Worm (Caenorhabditis elegans) whole organism, L2 larva: ENCODE measurements around the gene nrf-6.

Experiments
- C34F6.9 ChIP-seq: fragments of 150-350 bp; optimal IDR thresholded peaks from 2 replicates; lab custom pipeline; 2014; ENCODE audit warnings: missing biosample characterization, missing genetic modification characterization
- F13H6.1 ChIP-seq: sonication (generic microtip); optimal IDR thresholded peaks from 2 replicates; lab custom pipeline; 2016; ENCODE audit warnings: missing genetic modification characterization, missing compliant biosample characterization
- R02D3.7 ChIP-seq: fragments of 150-350 bp; optimal IDR thresholded peaks from 2 replicates; lab custom pipeline; 2014; ENCODE audit warnings: missing biosample characterization, missing genetic modification characterization
- Y55F3AM.14 ChIP-seq: fragments of 200-800 bp; sonication (Bioruptor generic); optimal IDR thresholded peaks from 2 replicates; lab custom pipeline; 2018; ENCODE audit warnings: mild to moderate bottlenecking, missing genetic modification characterization, missing compliant biosample characterization
- ZK546.5 ChIP-seq: sonication (generic microtip); optimal IDR thresholded peaks from 2 replicates; lab custom pipeline; 2017; ENCODE audit warnings: missing biosample characterization, missing genetic modification characterization
- alr-1 ChIP-seq: fragments of 150-350 bp; optimal IDR thresholded peaks from 2 replicates; lab custom pipeline; 2014; ENCODE audit warnings: missing biosample characterization, missing genetic modification characterization
- blmp-1 ChIP-seq: sonication (generic microtip); optimal IDR thresholded peaks from 2 replicates; lab custom pipeline; 2017; ENCODE audit warnings: missing genetic modification characterization, mild to moderate bottlenecking, missing compliant biosample characterization, antibody characterized with exemption, moderate library complexity; ENCODE audit not compliant: insufficient read depth
- ceh-16 ChIP-seq: fragments of 150-350 bp; optimal IDR thresholded peaks from 2 replicates; lab custom pipeline; 2014; ENCODE audit warnings: missing biosample characterization, missing genetic modification characterization
- ceh-82 ChIP-seq: fragments of 150-350 bp; optimal IDR thresholded peaks from 2 replicates; lab custom pipeline; 2014; ENCODE audit warnings: missing biosample characterization, missing genetic modification characterization
- crh-2 ChIP-seq: sonication (generic microtip); optimal IDR thresholded peaks from 2 replicates; lab custom pipeline; 2017; ENCODE audit warnings: missing biosample characterization, missing genetic modification characterization
- dmd-4 ChIP-seq: sonication (generic microtip); optimal IDR thresholded peaks from 2 replicates; lab custom pipeline; 2017; ENCODE audit warnings: missing biosample characterization, missing genetic modification characterization
- egl-27 ChIP-seq: sonication (generic microtip); optimal IDR thresholded peaks from 3 replicates; lab custom pipeline; 2017; ENCODE audit warnings: missing biosample characterization, missing genetic modification reagents, missing genetic modification characterization
- elt-1 ChIP-seq: fragments of 150-350 bp; optimal IDR thresholded peaks from 2 replicates; lab custom pipeline; 2014; ENCODE audit warnings: missing biosample characterization, missing genetic modification characterization
- fos-1 ChIP-seq: fragments of 150-350 bp; optimal IDR thresholded peaks from 2 replicates; lab custom pipeline; 2014; ENCODE audit warnings: missing biosample characterization, missing genetic modification characterization
- gmeb-1 ChIP-seq: fragments of 150-350 bp; optimal IDR thresholded peaks from 2 replicates; lab custom pipeline; 2014; ENCODE audit warnings: missing biosample characterization, missing genetic modification characterization
- lin-13 ChIP-seq: fragments of 150-350 bp; optimal IDR thresholded peaks from 2 replicates; lab custom pipeline; 2014; ENCODE audit warnings: missing biosample characterization, missing genetic modification reagents, missing genetic modification characterization
- lsy-2 ChIP-seq, 2 experiments: fragments of 150-350 bp in 1 of 2; sonication (generic microtip) in 1 of 2; optimal IDR thresholded peaks; 2 replicates each; lab custom pipeline; 2014 to 2017; ENCODE audit warnings: missing biosample characterization in 2 of 2, missing genetic modification characterization in 2 of 2
- mbf-1 ChIP-seq: sonication (generic microtip); optimal IDR thresholded peaks from 2 replicates; lab custom pipeline; 2017; ENCODE audit warnings: missing biosample characterization, missing genetic modification characterization
- mdl-1 ChIP-seq, 2 experiments: fragments of 150-350 bp in 1 of 2; sonication (generic microtip) in 1 of 2; optimal IDR thresholded peaks; 2 replicates each; lab custom pipeline; 2017; ENCODE audit warnings: missing biosample characterization in 2 of 2, missing genetic modification characterization in 2 of 2
- nhr-10 ChIP-seq: sonication (generic microtip); optimal IDR thresholded peaks from 2 replicates; lab custom pipeline; 2017; ENCODE audit warnings: missing biosample characterization, missing genetic modification characterization
- nhr-11 ChIP-seq: fragments of 150-350 bp; optimal IDR thresholded peaks from 2 replicates; lab custom pipeline; 2014; ENCODE audit warnings: missing biosample characterization, missing genetic modification characterization
- nhr-129 ChIP-seq: fragments of 150-350 bp; optimal IDR thresholded peaks from 2 replicates; lab custom pipeline; 2014; ENCODE audit warnings: missing biosample characterization, missing genetic modification characterization
- nhr-23 ChIP-seq: fragments of 150-350 bp; optimal IDR thresholded peaks from 2 replicates; lab custom pipeline; 2014; ENCODE audit warnings: missing biosample characterization, missing genetic modification reagents, missing genetic modification characterization
- nhr-237 ChIP-seq: fragments of 150-350 bp; optimal IDR thresholded peaks from 2 replicates; lab custom pipeline; 2014; ENCODE audit warnings: missing biosample characterization, missing genetic modification characterization
- nhr-25 ChIP-seq: fragments of 150-350 bp; sonication (generic microtip); optimal IDR thresholded peaks from 3 replicates; lab custom pipeline; 2014; ENCODE audit warnings: missing biosample characterization, missing genetic modification characterization
- nhr-6 ChIP-seq: fragments of 150-350 bp; optimal IDR thresholded peaks from 2 replicates; lab custom pipeline; 2014; ENCODE audit warnings: missing biosample characterization, missing genetic modification characterization
- nhr-77 ChIP-seq: fragments of 150-350 bp; optimal IDR thresholded peaks from 2 replicates; lab custom pipeline; 2014; ENCODE audit warnings: missing biosample characterization, missing genetic modification characterization
- peb-1 ChIP-seq: fragments of 150-350 bp; optimal IDR thresholded peaks from 2 replicates; lab custom pipeline; 2014; ENCODE audit warnings: missing biosample characterization, missing genetic modification characterization
- skn-1 ChIP-seq: sonication (generic microtip); optimal IDR thresholded peaks from 2 replicates; lab custom pipeline; 2017; ENCODE audit warnings: missing biosample characterization, missing genetic modification characterization
- sma-9 ChIP-seq, 2 experiments: fragments of 150-350 bp in 1 of 2; sonication (generic microtip) in 1 of 2; optimal IDR thresholded peaks; 2 replicates each; lab custom pipeline; 2014 to 2016; ENCODE audit warnings: missing genetic modification characterization in 2 of 2, mild to moderate bottlenecking in 1 of 2, missing biosample characterization in 1 of 2, missing compliant biosample characterization in 1 of 2, missing genetic modification reagents in 1 of 2, moderate library complexity in 1 of 2
- snpc-4 ChIP-seq: fragments of 150-350 bp; optimal IDR thresholded peaks from 2 replicates; lab custom pipeline; 2014; ENCODE audit warnings: missing biosample characterization, missing genetic modification characterization
- unc-55 ChIP-seq: fragments of 150-350 bp; sonication (generic microtip); optimal IDR thresholded peaks from 3 replicates; lab custom pipeline; 2014; ENCODE audit warnings: missing biosample characterization, missing genetic modification reagents, missing genetic modification characterization
- zag-1 ChIP-seq: fragments of 150-350 bp; optimal IDR thresholded peaks from 2 replicates; lab custom pipeline; 2014; ENCODE audit warnings: missing biosample characterization, missing genetic modification characterization

Gene nrf-6

DNA sequence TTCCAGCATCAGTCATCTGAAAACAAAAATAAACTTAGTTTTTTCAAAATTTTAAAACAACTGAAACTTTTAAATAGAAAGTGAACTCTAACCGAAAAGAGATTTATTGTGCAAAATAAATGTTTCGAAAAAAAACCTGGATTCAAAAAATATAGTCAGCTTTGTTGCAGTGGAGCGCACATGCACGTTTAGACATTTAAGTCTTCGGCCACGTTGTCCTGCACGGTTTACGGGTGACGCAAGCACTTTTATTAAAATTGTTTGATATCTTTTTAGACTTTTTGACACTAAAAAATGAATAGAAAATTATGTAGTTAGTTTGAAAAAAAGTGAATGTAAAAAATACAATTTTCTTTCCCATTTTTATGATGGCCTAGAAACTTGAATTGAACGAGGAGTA lies 6.9 kb upstream of the nrf-6 start, which contains the start of the genes ubh-4 and algn-6 (continued):
- TF ChIP-seq C34F6.9 (peak; percentile 86), nhr-25 (no peak), alr-1 (tag; lab: Kevin White, UChicago) (no peak), nhr-6 (no peak), fos-1 (tag; lab: Kevin White, UChicago) (peak; percentile 45), gmeb-1 (tag; lab: Kevin White, UChicago) (peak; percentile 59), egl-27 (no peak), mdl-1 (tag; optimal IDR thresholded peaks at IDR 0.05; lab: Kevin White, UChicago) (no peak), crh-2 (tag; lab: Kevin White, UChicago) (peak; percentile 62), ceh-82 (no peak), mbf-1 (tag; lab: Kevin White, UChicago) (no peak)

ce11 chrII:8037863-8038262 lies 5.4 kb upstream of the nrf-6 start, which contains the start of gene C08B11.9:
C08B11.9 (minus strand) TSS chrII:8038169.
- TF ChIP-seq fos-1 (tag; lab: Kevin White, UChicago) (no peak), ceh-16 (tag; lab: Kevin White, UChicago) (no peak), blmp-1 (tag; lab: Kevin White, UChicago) (no peak), elt-1 (tag; lab: Kevin White, UChicago) (no peak), zag-1 (tag; lab: Kevin White, UChicago) (no peak), nhr-77 (tag; lab: Kevin White, UChicago) (no peak), ZK546.5 (tag; lab: Kevin White, UChicago) (no peak), lin-13 (GFP tag; lab: Kevin White, UChicago) (no peak), nhr-11 (no peak), nhr-129 (tag; lab: Kevin White, UChicago) (no peak), peb-1 (tag; lab: Kevin White, UChicago) (no peak), nhr-6 (no peak), dmd-4 (tag; lab: Kevin White, UChicago) (no peak), crh-2 (tag; lab: Kevin White, UChicago) (no peak), skn-1 (tag; lab: Kevin White, UChicago) (no peak), Y55F3AM.14 (GFP tag; lab: Kevin White, UChicago) (no peak), nhr-10 (tag; lab: Kevin White, UChicago) (no peak)

DNA sequence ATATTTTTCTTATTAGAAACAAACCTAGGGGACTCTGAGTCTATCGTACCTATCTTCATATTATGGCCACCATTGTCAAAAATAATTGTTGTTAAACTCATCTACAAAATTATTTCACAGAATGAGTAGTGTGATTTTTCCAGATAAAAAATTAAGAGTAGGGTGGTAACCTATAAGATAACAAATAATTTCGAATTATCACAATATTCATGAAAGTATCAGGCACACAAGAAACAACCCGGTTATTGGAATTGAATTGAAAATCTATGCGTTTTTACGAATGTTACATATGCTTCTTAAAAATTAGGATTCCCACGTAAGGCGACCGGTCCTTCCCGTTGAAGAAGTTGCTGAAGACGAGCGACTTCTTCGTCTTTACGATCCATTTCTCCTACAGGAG lies 4.7 kb upstream of the nrf-6 start, which contains the start of gene arp-6:
arp-6 (minus strand) TSS at position 101 of the 400 bp plus-strand sequence.
- no peak for TF ChIP-seq egl-27
- TF ChIP-seq snpc-4 (tag; lab: Kevin White, UChicago): no peak
- no peak for TF ChIP-seq zag-1 (tag; lab: Kevin White, UChicago)
- no peak for TF ChIP-seq sma-9 (GFP tag; optimal IDR thresholded peaks at IDR 0.05; lab: Kevin White, UChicago)
- no peak for TF ChIP-seq sma-9 (tag; optimal IDR thresholded peaks at IDR 0.05; lab: Kevin White, UChicago)
- TF ChIP-seq peb-1 (tag; lab: Kevin White, UChicago): no peak
- TF ChIP-seq mdl-1 (tag; optimal IDR thresholded peaks at IDR 0.05; lab: Kevin White, UChicago): no peak
- no peak for TF ChIP-seq lin-13 (GFP tag; lab: Kevin White, UChicago)
- TF ChIP-seq, all 48 proteins: peak for 0

DNA sequence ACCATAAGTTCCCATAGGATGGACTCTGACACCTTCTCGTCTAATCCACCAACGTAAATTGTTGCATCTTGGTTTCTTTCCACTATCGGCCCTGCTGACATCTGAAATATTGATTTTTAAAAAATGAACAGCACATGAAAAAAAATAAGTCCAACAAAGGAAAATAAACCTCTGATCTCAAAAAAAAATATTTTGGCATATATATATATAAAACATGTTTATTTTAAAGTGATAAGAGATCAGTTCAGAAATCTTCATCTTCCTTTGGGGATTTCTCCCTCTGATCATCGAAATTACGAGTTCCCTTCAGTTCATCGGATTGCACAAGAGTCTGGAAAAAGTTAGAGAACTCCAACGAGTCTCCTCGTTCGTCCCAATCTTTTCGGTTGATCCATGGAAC lies 3.2 kb upstream of the nrf-6 start, which contains the start of gene sap-49:
sap-49 (minus strand) TSS at position 101 of the 400 bp plus-strand sequence.
- TF ChIP-seq nhr-23 (tag; lab: Kevin White, UChicago): no peak
- TF ChIP-seq mbf-1 (tag; lab: Kevin White, UChicago): no peak
- no peak for TF ChIP-seq peb-1 (tag; lab: Kevin White, UChicago)

- no peak for TF ChIP-seq ceh-82
- no peak for TF ChIP-seq nhr-6
- no peak for TF ChIP-seq zag-1 (tag; lab: Kevin White, UChicago)
- no peak for TF ChIP-seq nhr-25
- no peak for TF ChIP-seq nhr-237 (tag; lab: Kevin White, UChicago)
- TF ChIP-seq nhr-11: no peak
- TF ChIP-seq R02D3.7: no peak
- TF ChIP-seq crh-2 (tag; lab: Kevin White, UChicago): no peak
- TF ChIP-seq F13H6.1 (tag; lab: Kevin White, UChicago): no peak
- no peak for TF ChIP-seq mbf-1 (tag; lab: Kevin White, UChicago)
- no peak for TF ChIP-seq nhr-129 (tag; lab: Kevin White, UChicago)
- no peak for TF ChIP-seq elt-1 (tag; lab: Kevin White, UChicago)
- no peak for TF ChIP-seq lsy-2 (tag; optimal IDR thresholded peaks at IDR 0.05; lab: Kevin White, UChicago)
- no peak for TF ChIP-seq nhr-77 (tag; lab: Kevin White, UChicago)
- TF ChIP-seq egl-27: no peak
- no peak for TF ChIP-seq dmd-4 (tag; lab: Kevin White, UChicago)
- TF ChIP-seq unc-55 (GFP tag; lab: Kevin White, UChicago): no peak
These were observed 2.1 kb upstream of the nrf-6 start for ce11 chrII:8034617-8035016.
